Worm (Caenorhabditis elegans) whole organism, late embryonic: ENCODE data around the gene nhr-12.

ENCODE experiments used
- ceh-34 ChIP-seq: sonication (generic microtip); optimal IDR thresholded peaks from 2 replicates; lab custom pipeline; 2016; ENCODE audit warnings: mild to moderate bottlenecking, missing genetic modification characterization, missing compliant biosample characterization
- dve-1 ChIP-seq: sonication (generic microtip); optimal IDR thresholded peaks from 2 replicates; lab custom pipeline; 2017; ENCODE audit warnings: antibody characterized with exemption, mild to moderate bottlenecking, missing genetic modification characterization, missing compliant biosample characterization
- hlh-13 ChIP-seq: fragments of 200-800 bp; sonication (Bioruptor generic); optimal IDR thresholded peaks from 2 replicates; lab custom pipeline; 2018; ENCODE audit warnings: mild to moderate bottlenecking, missing genetic modification characterization, missing compliant biosample characterization
- hlh-8 ChIP-seq: sonication (generic microtip); optimal IDR thresholded peaks from 2 replicates; lab custom pipeline; 2016; ENCODE audit warnings: missing genotype, missing genetic modification characterization, missing compliant biosample characterization
- odd-2 ChIP-seq: sonication (generic microtip); optimal IDR thresholded peaks from 2 replicates; lab custom pipeline; 2017; ENCODE audit warnings: antibody characterized with exemption, mild to moderate bottlenecking, missing genetic modification characterization, missing compliant biosample characterization
- pha-4 ChIP-seq: fragments of 150-350 bp; optimal IDR thresholded peaks from 2 replicates; lab custom pipeline; 2018; ENCODE audit warnings: missing biosample characterization, missing genetic modification reagents, missing genetic modification characterization
- pros-1 ChIP-seq: fragments of 150-350 bp; optimal IDR thresholded peaks from 2 replicates; lab custom pipeline; 2014; ENCODE audit warnings: missing biosample characterization, missing genetic modification reagents, missing genetic modification characterization

DNA sequence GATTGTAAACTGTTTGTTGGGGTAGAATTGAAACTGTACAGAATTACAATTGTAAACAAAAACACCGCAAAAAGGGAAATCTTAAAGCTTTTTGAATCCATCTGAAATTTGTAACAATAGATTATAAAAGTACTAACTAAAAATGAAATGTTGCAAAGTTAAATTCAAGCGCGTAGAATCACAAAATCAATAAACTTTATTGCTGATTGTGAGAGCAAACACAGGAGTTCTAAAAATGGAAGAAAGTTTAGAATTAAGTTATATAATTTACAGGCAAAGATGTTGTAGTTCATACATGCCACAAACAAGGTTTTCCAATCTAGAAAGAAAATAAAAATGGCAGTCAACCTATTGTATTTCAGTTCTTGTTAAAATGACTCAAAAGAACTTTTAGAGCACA, 28.3 kb upstream of the nhr-12 start, which contains the start of gene C08B6.3:
- TF ChIP-seq pha-4 (tag; lab: Kevin White, UChicago) (no peak), hlh-13 (GFP tag; lab: Kevin White, UChicago) (no peak), odd-2 (tag; lab: Kevin White, UChicago) (no peak), pros-1 (no peak), dve-1 (tag; lab: Kevin White, UChicago) (no peak), hlh-8 (no peak), ceh-34 (no peak)
